Fruit fly (Drosophila melanogaster) whole organism, embryonic: ENCODE data around the gene CG7365.

Experiments
- Atf-2 ChIP-seq: fragments of 200-800 bp; sonication (Bioruptor generic); optimal IDR thresholded peaks from 2 replicates; lab custom pipeline; 2016; ENCODE audit warnings: missing biosample characterization, missing genetic modification characterization
- Atf6 ChIP-seq: fragments of 200-800 bp; sonication (Bioruptor generic); IDR thresholded peaks from 2 replicates; pipeline ENCODE4 v1.3.6; 2022; ENCODE audit warnings: missing biosample characterization, missing genetic modification characterization
- Bdp1 ChIP-seq: fragments of 200-800 bp; sonication (Bioruptor generic); optimal IDR thresholded peaks from 3 replicates; lab custom pipeline; 2016; ENCODE audit warnings: missing biosample characterization, missing genetic modification characterization
- CG10209 ChIP-seq: fragments of 200-800 bp; sonication (Bioruptor generic); optimal IDR thresholded peaks from 3 replicates; lab custom pipeline; 2017; ENCODE audit warnings: missing biosample characterization, mild to moderate bottlenecking, missing genetic modification characterization, missing genetic modification reagents
- CG10274 ChIP-seq: fragments of 200-800 bp; sonication (Bioruptor generic); optimal IDR thresholded peaks from 3 replicates; lab custom pipeline; 2017; ENCODE audit warnings: missing biosample characterization, mild to moderate bottlenecking, missing genetic modification characterization
- CG10462 ChIP-seq: fragments of 200-800 bp; sonication (Bioruptor generic); optimal IDR thresholded peaks from 2 replicates; lab custom pipeline; 2016; ENCODE audit warnings: missing biosample characterization, missing genetic modification characterization
- CG12155 ChIP-seq: fragments of 200-800 bp; sonication (Bioruptor generic); optimal IDR thresholded peaks from 3 replicates; lab custom pipeline; 2016; ENCODE audit warnings: missing biosample characterization, missing genetic modification characterization
- CG14860 ChIP-seq: fragments of 200-800 bp; sonication (Bioruptor generic); IDR thresholded peaks from 3 replicates; pipeline ENCODE4 v1.3.6; 2022; ENCODE audit warnings: missing biosample characterization, missing genetic modification characterization; ENCODE audit not compliant: partially characterized antibody
- CG16815 ChIP-seq: fragments of 200-800 bp; sonication (Bioruptor generic); optimal IDR thresholded peaks from 3 replicates; lab custom pipeline; 2017; ENCODE audit warnings: missing biosample characterization, mild to moderate bottlenecking, missing genetic modification characterization
- CG17912 ChIP-seq: fragments of 200-800 bp; sonication (Bioruptor generic); optimal IDR thresholded peaks from 2 replicates; lab custom pipeline; 2018; ENCODE audit warnings: missing biosample characterization, mild to moderate bottlenecking, missing genetic modification characterization
- CG18262 ChIP-seq: fragments of 200-800 bp; optimal IDR thresholded peaks from 3 replicates; lab custom pipeline; 2019; ENCODE audit warnings: missing biosample characterization, mild to moderate bottlenecking, missing genetic modification characterization, moderate library complexity
- CG2120 ChIP-seq: fragments of 200-800 bp; sonication (Bioruptor generic); optimal IDR thresholded peaks from 3 replicates; lab custom pipeline; 2016; ENCODE audit warnings: missing biosample characterization, missing genetic modification characterization
- CG2712 ChIP-seq: fragments of 200-800 bp; optimal IDR thresholded peaks from 3 replicates; lab custom pipeline; 2019; ENCODE audit warnings: missing biosample characterization, mild to moderate bottlenecking, missing genetic modification characterization, moderate library complexity
- CG31224 ChIP-seq: fragments of 200-800 bp; sonication (Bioruptor generic); IDR thresholded peaks from 2 replicates; pipeline ENCODE4 v1.3.6; 2022; ENCODE audit warnings: missing biosample characterization, missing genetic modification characterization
- CG31441 ChIP-seq: fragments of 200-800 bp; sonication (Bioruptor generic); IDR thresholded peaks from 2 replicates; pipeline ENCODE4 v1.3.6; 2022; ENCODE audit warnings: missing biosample characterization, missing genetic modification characterization
- CG3726 ChIP-seq: fragments of 200-800 bp; sonication (Bioruptor generic); IDR thresholded peaks from 3 replicates; pipeline ENCODE4, ENCODE4 v1.3.6; 2022; ENCODE audit warnings: missing biosample characterization, missing genetic modification characterization
- CG4617 ChIP-seq: fragments of 200-800 bp; sonication (Bioruptor generic); optimal IDR thresholded peaks from 3 replicates; lab custom pipeline; 2016; ENCODE audit warnings: missing biosample characterization, missing genetic modification characterization, borderline replicate concordance
- CG7786 ChIP-seq: fragments of 200-800 bp; sonication (Bioruptor generic); optimal IDR thresholded peaks from 2 replicates; lab custom pipeline; 2016; ENCODE audit warnings: missing biosample characterization, missing genetic modification characterization
- CG9932 ChIP-seq: fragments of 200-800 bp; sonication (Bioruptor generic); IDR thresholded peaks from 2 replicates; pipeline ENCODE4 v1.3.6; 2022; ENCODE audit warnings: missing biosample characterization, missing genetic modification characterization
- D19B ChIP-seq: fragments of 200-800 bp; sonication (Bioruptor generic); optimal IDR thresholded peaks from 2 replicates; lab custom pipeline; 2017; ENCODE audit warnings: missing biosample characterization, mild to moderate bottlenecking, missing genetic modification characterization
- Dbx ChIP-seq: fragments of 200-800 bp; sonication (Bioruptor generic); IDR thresholded peaks from 3 replicates; pipeline ENCODE4 v1.3.6; 2022; ENCODE audit warnings: missing biosample characterization, missing genetic modification characterization
- Dll ChIP-seq: fragments of 200-800 bp; sonication (Bioruptor generic); IDR thresholded peaks from 4 replicates; pipeline ENCODE4 v1.3.6; 2022; ENCODE audit warnings: missing biosample characterization, missing genetic modification characterization; ENCODE audit not compliant: partially characterized antibody
- H15 ChIP-seq: fragments of 200-800 bp; sonication (Bioruptor generic); IDR thresholded peaks from 3 replicates; pipeline ENCODE4 v1.3.6; 2022; ENCODE audit warnings: missing biosample characterization, missing genetic modification characterization
- Hey ChIP-seq: fragments of 200-800 bp; sonication (Bioruptor generic); optimal IDR thresholded peaks from 3 replicates; lab custom pipeline; 2018; ENCODE audit warnings: missing biosample characterization, mild to moderate bottlenecking, missing genetic modification characterization
- Hr3 ChIP-seq: fragments of 200-800 bp; sonication (Bioruptor generic); optimal IDR thresholded peaks from 3 replicates; lab custom pipeline; 2016; ENCODE audit warnings: missing biosample characterization, missing genetic modification characterization
- Hr39 ChIP-seq: fragments of >200 bp; optimal IDR thresholded peaks from 2 replicates; lab custom pipeline; 2017
- Hr51 ChIP-seq, 2 experiments: fragments of 200-800 bp; sonication (Bioruptor generic); optimal IDR thresholded peaks; 2 replicates in 1 of 2; 3 replicates in 1 of 2; lab custom pipeline; 2016 to 2018; ENCODE audit warnings: missing biosample characterization in 2 of 2, missing genetic modification characterization in 2 of 2, mild to moderate bottlenecking in 1 of 2, moderate library complexity in 1 of 2
- Kr ChIP-seq: fragments of 200-800 bp; sonication (Bioruptor generic); optimal IDR thresholded peaks from 2 replicates; lab custom pipeline; 2017; ENCODE audit warnings: missing biosample characterization, mild to moderate bottlenecking, missing genetic modification characterization
- Meics ChIP-seq: fragments of 200-800 bp; sonication (Bioruptor generic); optimal IDR thresholded peaks from 2 replicates; lab custom pipeline; 2017; ENCODE audit warnings: missing biosample characterization, mild to moderate bottlenecking, missing genetic modification characterization
- Nf-YB ChIP-seq: fragments of 200-800 bp; sonication (Bioruptor generic); optimal IDR thresholded peaks from 3 replicates; lab custom pipeline; 2019; ENCODE audit warnings: missing biosample characterization, mild to moderate bottlenecking, missing genetic modification characterization, moderate library complexity
- PHDP ChIP-seq: fragments of 200-800 bp; sonication (Bioruptor generic); optimal IDR thresholded peaks from 3 replicates; lab custom pipeline; 2018; ENCODE audit warnings: missing biosample characterization, mild to moderate bottlenecking, missing genetic modification characterization, moderate library complexity
- Taf1 ChIP-seq: fragments of 200-800 bp; sonication (Bioruptor generic); IDR thresholded peaks from 2 replicates; pipeline ENCODE4 v1.3.6; 2022; ENCODE audit warnings: missing biosample characterization, missing genetic modification characterization
- crc ChIP-seq: fragments of 200-800 bp; sonication (Bioruptor generic); optimal IDR thresholded peaks from 2 replicates; lab custom pipeline; 2016; ENCODE audit warnings: missing biosample characterization, missing genetic modification characterization
- cwo ChIP-seq: fragments of 200-800 bp; sonication (Bioruptor generic); optimal IDR thresholded peaks from 3 replicates; lab custom pipeline; 2017; ENCODE audit warnings: missing biosample characterization, missing genetic modification characterization, mild to moderate bottlenecking, moderate library complexity, missing genetic modification reagents
- dysf ChIP-seq: fragments of 200-800 bp; sonication (Bioruptor generic); IDR thresholded peaks from 3 replicates; pipeline ENCODE4 v1.3.6; 2022; ENCODE audit warnings: missing biosample characterization, missing genetic modification characterization
- en ChIP-seq: fragments of 200-800 bp; sonication (Bioruptor generic); optimal IDR thresholded peaks from 2 replicates; lab custom pipeline; 2016; ENCODE audit warnings: missing biosample characterization, missing genetic modification characterization
- fd102C ChIP-seq: fragments of 200-800 bp; sonication (Bioruptor generic); optimal IDR thresholded peaks from 2 replicates; lab custom pipeline; 2018; ENCODE audit warnings: missing biosample characterization, mild to moderate bottlenecking, missing genetic modification characterization, moderate library complexity
- fru ChIP-seq: fragments of >200 bp; optimal IDR thresholded peaks from 2 replicates; lab custom pipeline; 2017
- fu2 ChIP-seq: fragments of 200-800 bp; sonication (Bioruptor generic); optimal IDR thresholded peaks from 2 replicates; lab custom pipeline; 2016; ENCODE audit warnings: missing biosample characterization, missing genetic modification characterization
- gcm ChIP-seq: fragments of 200-800 bp; sonication (Bioruptor generic); optimal IDR thresholded peaks from 2 replicates; lab custom pipeline; 2019; ENCODE audit warnings: missing biosample characterization, mild to moderate bottlenecking, missing genetic modification characterization, moderate library complexity
- gcm2 ChIP-seq: fragments of 200-800 bp; sonication (Bioruptor generic); optimal IDR thresholded peaks from 2 replicates; lab custom pipeline; 2016; ENCODE audit warnings: missing biosample characterization, missing genetic modification characterization
- gro ChIP-seq: fragments of 200-800 bp; sonication (Bioruptor generic); optimal IDR thresholded peaks from 2 replicates; lab custom pipeline; 2016; ENCODE audit warnings: missing biosample characterization, missing genetic modification characterization
- h ChIP-seq: fragments of >200 bp; optimal IDR thresholded peaks from 2 replicates; lab custom pipeline; 2017
- hth ChIP-seq: fragments of >200 bp; optimal IDR thresholded peaks from 2 replicates; lab custom pipeline; 2017; ENCODE audit warnings: inconsistent platforms
- kah ChIP-seq: fragments of 200-800 bp; sonication (Bioruptor generic); optimal IDR thresholded peaks from 2 replicates; lab custom pipeline; 2018; ENCODE audit warnings: missing biosample characterization, mild to moderate bottlenecking, missing genetic modification characterization
- nerfin-2 ChIP-seq: fragments of 200-800 bp; sonication (Bioruptor generic); IDR thresholded peaks from 2 replicates; pipeline ENCODE4 v1.3.6; 2022; ENCODE audit warnings: missing biosample characterization, missing genetic modification characterization; ENCODE audit not compliant: partially characterized antibody
- pita ChIP-seq: fragments of 200-800 bp; sonication (Bioruptor generic); optimal IDR thresholded peaks from 2 replicates; lab custom pipeline; 2017; ENCODE audit warnings: missing biosample characterization, mild to moderate bottlenecking, missing genetic modification characterization
- pum ChIP-seq: fragments of 200-800 bp; sonication (Bioruptor generic); optimal IDR thresholded peaks from 2 replicates; lab custom pipeline; 2016; ENCODE audit warnings: missing biosample characterization, missing genetic modification characterization
- row ChIP-seq: fragments of 200-800 bp; sonication (Bioruptor generic); IDR thresholded peaks from 3 replicates; pipeline ENCODE4 v1.3.6; 2022; ENCODE audit warnings: missing biosample characterization, missing genetic modification characterization
- sim ChIP-seq: fragments of 200-800 bp; sonication (Bioruptor generic); IDR thresholded peaks from 2 replicates; pipeline ENCODE4 v1.3.6; 2022; ENCODE audit warnings: missing biosample characterization, missing genetic modification characterization
- toy ChIP-seq: fragments of 200-800 bp; sonication (Bioruptor generic); IDR thresholded peaks from 2 replicates; pipeline ENCODE4 v1.3.6; 2022; ENCODE audit warnings: missing biosample characterization, missing genetic modification characterization
- tx ChIP-seq: fragments of 200-800 bp; sonication (Bioruptor generic); optimal IDR thresholded peaks from 2 replicates; lab custom pipeline; 2016; ENCODE audit warnings: missing biosample characterization, missing genetic modification characterization

The CG7365 gene

dm6 chr3L:20140589-20141207 lies 13.5 kb upstream of the CG7365 start, which contains the start of gene CG7328 (continued):
- TF ChIP-seq CG3726, result no peak
- peak; percentile 8 for TF ChIP-seq cwo (GFP tag; lab: Kevin White, UChicago)
- no peak for TF ChIP-seq CG31224 (GFP tag; lab: Robert Waterston, UW)
- TF ChIP-seq pita (GFP tag; lab: Kevin White, UChicago), result no peak
- TF ChIP-seq Bdp1 (GFP tag; lab: Kevin White, UChicago), result no peak
- TF ChIP-seq CG12155 (GFP tag; lab: Kevin White, UChicago), result no peak
- no peak for TF ChIP-seq gcm2 (GFP tag; lab: Kevin White, UChicago)
- TF ChIP-seq gcm (GFP tag; lab: Kevin White, UChicago), result no peak
- 0 out of 3 replicates have a peak, but pooled peaks have one; percentile 8 for TF ChIP-seq Dbx (GFP tag; lab: Robert Waterston, UW)
- no peak for TF ChIP-seq en
- no peak for TF ChIP-seq pum
- no peak for TF ChIP-seq CG31441 (GFP tag; lab: Robert Waterston, UW)
- TF ChIP-seq PHDP, result no peak
- TF ChIP-seq CG4617 (GFP tag; lab: Kevin White, UChicago), result no peak
- peak; percentile 59 for TF ChIP-seq Hr3 (GFP tag; lab: Kevin White, UChicago)
- TF ChIP-seq hth, result no peak
- no peak for TF ChIP-seq H15
- TF ChIP-seq Atf-2, result no peak
- TF ChIP-seq CG2120 (GFP tag; lab: Kevin White, UChicago), result peak; percentile 85
- no peak for TF ChIP-seq Nf-YB (GFP tag; lab: Kevin White, UChicago)
- TF ChIP-seq CG18262 (tag; lab: Kevin White, UChicago), result no peak
- no peak for TF ChIP-seq D19B (GFP tag; lab: Kevin White, UChicago)
- TF ChIP-seq CG2712 (tag; lab: Kevin White, UChicago), result no peak
- TF ChIP-seq tx, result peak; percentile 47
- peak; percentile 75 for TF ChIP-seq CG9932 (GFP tag; lab: Robert Waterston, UW)
- TF ChIP-seq nerfin-2 (GFP tag; lab: Robert Waterston, UW), result no peak
- no peak for TF ChIP-seq h (lab: Kevin White, UChicago)
- TF ChIP-seq row, result peak; percentile 97
- no peak for TF ChIP-seq Hey (tag; lab: Kevin White, UChicago)
- no peak for TF ChIP-seq CG14860 (GFP tag; lab: Robert Waterston, UW)
- TF ChIP-seq Hr39, result no peak
- peak; percentile 66 for TF ChIP-seq CG10209 (GFP tag; lab: Kevin White, UChicago)
- TF ChIP-seq toy (GFP tag; lab: Robert Waterston, UW), result 0 out of 2 replicates have a peak, but pooled peaks have one; percentile 17
- TF ChIP-seq CG17912, result peak; percentile 53
- peak; percentile 56; the same call in 2 of the 3 replicates for TF ChIP-seq dysf (GFP tag; lab: Robert Waterston, UW)
- no peak for TF ChIP-seq fru
- TF ChIP-seq CG10462 (GFP tag; lab: Kevin White, UChicago), result no peak
- peak; percentile 57 for TF ChIP-seq Meics
- no peak for TF ChIP-seq gro (GFP tag; lab: Kevin White, UChicago)
- peak; percentile 30 for TF ChIP-seq fu2 (GFP tag; lab: Kevin White, UChicago)
- TF ChIP-seq kah (GFP tag; lab: Kevin White, UChicago), result no peak
- no peak for TF ChIP-seq Dll (GFP tag; lab: Robert Waterston, UW)
- TF ChIP-seq CG10274 (GFP tag; lab: Kevin White, UChicago), result no peak
- peak; percentile 34 for TF ChIP-seq CG16815 (GFP tag; lab: Kevin White, UChicago)
- no peak for TF ChIP-seq fd102C
- TF ChIP-seq sim (GFP tag; lab: Robert Waterston, UW), result no peak
- no peak for TF ChIP-seq Kr (GFP tag; lab: Kevin White, UChicago)
- peak; percentile 6 for TF ChIP-seq crc (GFP tag; lab: Kevin White, UChicago)
- TF ChIP-seq CG7786 (GFP tag; lab: Kevin White, UChicago), result peak; percentile 47
- no peak for TF ChIP-seq Hr51 (GFP tag; optimal IDR thresholded peaks at IDR 0.05; lab: Kevin White, UChicago)
- no peak for TF ChIP-seq Taf1 (GFP tag; lab: Robert Waterston, UW)
- TF ChIP-seq Atf6 (GFP tag; lab: Robert Waterston, UW), result peak; percentile 77
